Fruit fly (Drosophila melanogaster): ENCODE results near the gene pasha.
A peak's percentile ranks its signal among the peaks of the same experiment; 100 is the strongest.

pasha gene

DNA sequence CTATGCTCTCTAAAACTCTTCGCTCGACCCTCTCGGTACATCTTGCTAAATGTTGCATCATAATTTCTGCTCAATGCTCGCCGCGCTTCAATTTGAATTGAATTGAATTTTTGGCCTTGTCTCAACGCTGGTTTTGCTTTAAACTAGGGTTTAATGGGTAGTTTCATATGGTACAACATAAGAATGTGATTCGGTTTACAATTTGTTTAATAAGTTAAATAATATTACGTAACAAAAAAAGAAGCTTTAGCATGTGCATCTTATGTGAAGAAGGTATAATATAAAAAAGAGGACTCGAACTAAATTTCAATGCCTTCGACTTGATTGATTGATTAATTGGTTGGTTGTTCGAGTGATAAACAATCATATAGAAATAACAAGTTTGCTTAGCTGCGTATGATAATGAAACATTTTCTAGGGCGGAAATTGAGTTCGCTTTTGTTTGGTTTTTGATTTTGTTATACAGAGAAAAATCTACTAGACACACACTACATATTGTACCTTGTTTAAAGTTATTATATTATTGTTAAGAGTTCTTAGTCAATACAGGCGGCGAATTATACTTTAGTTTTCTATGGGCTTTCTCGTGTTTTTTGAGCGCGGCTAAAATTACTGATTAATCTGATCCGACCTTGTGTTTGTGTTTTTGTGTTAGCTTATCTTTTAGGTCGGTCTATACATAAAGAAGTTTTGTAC is 19.9 kb upstream of the pasha start:
- TF ChIP-seq stc (GFP tag; IDR thresholded peaks at IDR 0.05) (no peak), sens (GFP tag) (peak; percentile 54), Rfx (GFP tag; IDR thresholded peaks at IDR 0.05) (0 out of 2 replicates have a peak, but pooled peaks have one; percentile 1), Med (GFP tag) (peak; percentile 1), Usf (GFP tag; optimal IDR thresholded peaks at IDR 0.05) (no peak), CG34376 (GFP tag; optimal IDR thresholded peaks at IDR 0.05) (peak; percentile 48), Pdp1 (GFP tag; optimal IDR thresholded peaks at IDR 0.05) (peak in 1 of 2 experiments; percentile 91), hkb (optimal IDR thresholded peaks at IDR 0.05) (no peak), hkb (GFP tag; IDR thresholded peaks at IDR 0.05) (0 out of 2 replicates have a peak, but pooled peaks have one; percentile 2), HmgZ (tag; optimal IDR thresholded peaks at IDR 0.05) (no peak), CG18599 (GFP tag; optimal IDR thresholded peaks at IDR 0.05) (no peak), CG18476 (GFP tag; optimal IDR thresholded peaks at IDR 0.05) (peak; percentile 55), Scr (GFP tag; IDR thresholded peaks at IDR 0.05; ENCODE audit: partially characterized antibody) (no peak)

DNA sequence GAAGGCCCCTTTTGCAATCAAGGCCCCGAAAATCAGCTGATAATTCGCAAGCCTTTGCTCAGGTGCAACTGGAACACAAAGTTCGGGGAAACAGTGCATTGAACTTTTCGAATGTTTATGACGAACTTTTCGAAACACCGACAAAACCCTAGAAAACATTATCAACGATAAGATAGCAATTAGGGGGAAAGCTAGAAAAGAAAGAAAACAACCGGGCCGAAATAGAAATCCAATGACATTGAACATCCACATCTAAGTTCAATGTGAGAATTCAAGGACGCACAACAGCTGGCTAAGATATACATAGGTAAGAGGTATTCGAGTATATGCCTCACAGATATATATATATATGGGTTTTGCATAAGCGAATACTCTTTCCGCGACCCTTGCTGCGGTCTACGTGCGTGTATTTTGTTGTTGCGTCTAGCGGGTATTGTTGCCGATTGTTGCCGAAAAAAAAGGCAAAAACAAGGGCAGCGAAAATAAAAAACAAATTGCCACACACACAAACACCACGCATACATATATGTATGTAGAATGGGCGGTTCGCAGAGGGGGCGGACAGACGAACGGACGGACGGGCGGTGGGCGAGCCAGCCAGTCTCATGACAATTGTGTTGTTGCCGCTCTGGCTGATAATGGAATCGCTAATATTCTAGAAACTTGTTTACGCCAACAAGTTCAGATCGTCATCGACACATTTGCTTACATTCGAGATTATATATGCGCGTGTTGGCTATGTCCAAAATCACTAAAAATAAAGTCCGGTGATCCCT is 18.1 kb upstream of the pasha start:
- TF ChIP-seq gt (GFP tag; IDR thresholded peaks at IDR 0.05) (no peak), Med (GFP tag) (peak; percentile 85), Hsf (GFP tag; optimal IDR thresholded peaks at IDR 0.05) (no peak), crol (GFP tag; IDR thresholded peaks at IDR 0.05) (0 out of 2 replicates have a peak, but pooled peaks have one; percentile 46), Side (GFP tag; optimal IDR thresholded peaks at IDR 0.05) (no peak), ERR (GFP tag; optimal IDR thresholded peaks at IDR 0.05) (peak; percentile 8), corto (GFP tag; optimal IDR thresholded peaks at IDR 0.05) (peak; percentile 23), mirr (GFP tag; optimal IDR thresholded peaks at IDR 0.05) (peak; percentile 30), CG15696 (tag; optimal IDR thresholded peaks at IDR 0.05) (no peak), sd (tag; optimal IDR thresholded peaks at IDR 0.05) (peak; percentile 51), cad (GFP tag; optimal IDR thresholded peaks at IDR 0.05) (no peak), ATbp (GFP tag; optimal IDR thresholded peaks at IDR 0.05) (no peak), lab (GFP tag; optimal IDR thresholded peaks at IDR 0.05) (peak; percentile 31), Pdp1 (GFP tag; optimal IDR thresholded peaks at IDR 0.05) (peak in 1 of 2 experiments; percentile 75), Dbx (GFP tag; IDR thresholded peaks at IDR 0.05) (peak; percentile 30; the same call in 1 of the 3 replicates), ftz-f1 (GFP tag; optimal IDR thresholded peaks at IDR 0.05) (peak; percentile 87), Doc3 (GFP tag; IDR thresholded peaks at IDR 0.05; ENCODE audit: partially characterized antibody) (no peak), CG12769 (tag; optimal IDR thresholded peaks at IDR 0.05) (peak; percentile 37), pan (optimal IDR thresholded peaks at IDR 0.05) (no peak), pan (GFP tag; optimal IDR thresholded peaks at IDR 0.05 in 1 of 2, IDR thresholded peaks at IDR 0.05 in 1 of 2) (no peak), sens (GFP tag) (peak; percentile 12), rib (GFP tag; IDR thresholded peaks at IDR 0.05) (peak; percentile 65; the same call in 1 of the 2 replicates), CG13287 (GFP tag; IDR thresholded peaks at IDR 0.05; ENCODE audit: partially characterized antibody) (0 out of 2 replicates have a peak, but pooled peaks have one; percentile 16), Usf (GFP tag; optimal IDR thresholded peaks at IDR 0.05) (no peak), abd-A (tag; optimal IDR thresholded peaks at IDR 0.05) (peak; percentile 44), sisA (GFP tag; IDR thresholded peaks at IDR 0.05) (no peak), cg (GFP tag; optimal IDR thresholded peaks at IDR 0.05) (peak; percentile 22), CG32532 (GFP tag; IDR thresholded peaks at IDR 0.05) (0 out of 2 replicates have a peak, but pooled peaks have one; percentile 10), B-H2 (GFP tag; optimal IDR thresholded peaks at IDR 0.05) (peak; percentile 19), Aef1 (GFP tag; IDR thresholded peaks at IDR 0.05) (peak; percentile 15; the same call in 1 of the 3 replicates), CG10543 (GFP tag; optimal IDR thresholded peaks at IDR 0.05) (peak; percentile 91), lbe (GFP tag; optimal IDR thresholded peaks at IDR 0.05) (peak; percentile 55), exex (tag; optimal IDR thresholded peaks at IDR 0.05) (peak; percentile 70), CG34224 (GFP tag; IDR thresholded peaks at IDR 0.05; ENCODE audit: partially characterized antibody) (peak; percentile 53; the same call in 2 of the 3 replicates), cwo (GFP tag; optimal IDR thresholded peaks at IDR 0.05) (peak; percentile 70), CG9932 (GFP tag; IDR thresholded peaks at IDR 0.05) (0 out of 2 replicates have a peak, but pooled peaks have one; percentile 16)

All from whole organism, embryonic.